ENCODE assay signal across 1 fruit fly cellular context in the genomic region with DNA sequence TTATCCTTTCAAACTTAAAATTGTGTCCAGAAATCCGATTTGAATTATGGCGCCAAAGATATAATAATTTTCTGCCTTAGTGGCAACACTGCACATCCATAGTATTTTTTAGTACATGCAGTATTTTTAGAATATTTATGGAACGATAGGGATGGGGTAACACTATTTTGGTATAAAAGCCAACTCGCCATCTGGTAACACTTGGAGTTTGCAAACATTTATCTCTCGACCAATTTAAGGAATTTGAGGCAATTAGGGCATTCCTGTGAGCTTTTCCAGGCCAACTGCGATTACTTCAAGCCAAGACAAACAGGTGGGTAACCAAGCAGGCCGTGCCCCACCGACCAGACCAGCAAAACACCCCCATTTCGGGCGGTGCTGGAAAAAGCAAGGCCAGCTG.
TF ChIP-seq lines count a peak whose summit lies in the region.

CG5447 (plus strand) TSS at position 190 of the 400 bp plus-strand sequence.

TF ChIP-seq in whole organism, embryonic, 481 proteins besides CTCF, POLR2A, EP300 and RAD21 (continued from another document):
- no peak for TF ChIP-seq psq (GFP tag; optimal IDR thresholded peaks at IDR 0.05; lab: Kevin White, UChicago)
- peak; percentile 22 for TF ChIP-seq CG15514 (GFP tag; optimal IDR thresholded peaks at IDR 0.05; lab: Kevin White, UChicago)
- peak; percentile 53; the same call in 1 of the 2 replicates for TF ChIP-seq MBD-R2 (GFP tag; IDR thresholded peaks at IDR 0.05; lab: Robert Waterston, UW)
- no peak for TF ChIP-seq Abd-B (GFP tag; optimal IDR thresholded peaks at IDR 0.05; lab: Kevin White, UChicago)
- no peak for TF ChIP-seq Usf (GFP tag; optimal IDR thresholded peaks at IDR 0.05; lab: Kevin White, UChicago)
- TF ChIP-seq CG4282 (GFP tag; optimal IDR thresholded peaks at IDR 0.05; lab: Kevin White, UChicago), result no peak
- no peak for TF ChIP-seq CG12299 (tag; optimal IDR thresholded peaks at IDR 0.05; lab: Kevin White, UChicago)
- no peak for TF ChIP-seq CG3065 (GFP tag; optimal IDR thresholded peaks at IDR 0.05; lab: Kevin White, UChicago)
- TF ChIP-seq gfzf (GFP tag; optimal IDR thresholded peaks at IDR 0.05; lab: Kevin White, UChicago), result peak; percentile 87
- no peak for TF ChIP-seq rib (GFP tag; IDR thresholded peaks at IDR 0.05; lab: Robert Waterston, UW)
- no peak for TF ChIP-seq CG7963 (GFP tag; IDR thresholded peaks at IDR 0.05; lab: Robert Waterston, UW; ENCODE audit: partially characterized antibody)
- no peak for TF ChIP-seq CG10959 (GFP tag; IDR thresholded peaks at IDR 0.05; lab: Robert Waterston, UW)
- peak; percentile 59 for TF ChIP-seq CG1603 (tag; optimal IDR thresholded peaks at IDR 0.05; lab: Kevin White, UChicago)
- no peak for TF ChIP-seq CG10431 (GFP tag; optimal IDR thresholded peaks at IDR 0.05; lab: Kevin White, UChicago)
- TF ChIP-seq TFAM (GFP tag; optimal IDR thresholded peaks at IDR 0.05; lab: Kevin White, UChicago), result no peak
- TF ChIP-seq CG17802 (tag; optimal IDR thresholded peaks at IDR 0.05; lab: Kevin White, UChicago), result no peak
- TF ChIP-seq jing (GFP tag; optimal IDR thresholded peaks at IDR 0.05; lab: Kevin White, UChicago), result no peak
- TF ChIP-seq CG13287 (GFP tag; IDR thresholded peaks at IDR 0.05; lab: Robert Waterston, UW; ENCODE audit: partially characterized antibody), result peak; percentile 68
- no peak for TF ChIP-seq mld (GFP tag; IDR thresholded peaks at IDR 0.05; lab: Robert Waterston, UW; ENCODE audit: partially characterized antibody)
- no peak for TF ChIP-seq sr (GFP tag; IDR thresholded peaks at IDR 0.05; lab: Robert Waterston, UW)
- TF ChIP-seq eyg (GFP tag; optimal IDR thresholded peaks at IDR 0.05; lab: Kevin White, UChicago), result no peak
- peak; percentile 22 for TF ChIP-seq CG33213 (GFP tag; optimal IDR thresholded peaks at IDR 0.05; lab: Kevin White, UChicago)
- TF ChIP-seq Rx (GFP tag; IDR thresholded peaks at IDR 0.05; lab: Robert Waterston, UW), result no peak
- no peak for TF ChIP-seq lov (optimal IDR thresholded peaks at IDR 0.05; lab: Kevin White, UChicago)
- no peak for TF ChIP-seq lov (GFP tag; IDR thresholded peaks at IDR 0.05; lab: Robert Waterston, UW)
- peak; percentile 88 for TF ChIP-seq Dp (GFP tag; optimal IDR thresholded peaks at IDR 0.05; lab: Kevin White, UChicago)
- no peak for TF ChIP-seq ems (GFP tag; optimal IDR thresholded peaks at IDR 0.05; lab: Kevin White, UChicago)
- TF ChIP-seq CG5180 (GFP tag; optimal IDR thresholded peaks at IDR 0.05; lab: Kevin White, UChicago), result no peak
- no peak for TF ChIP-seq pfk (GFP tag; optimal IDR thresholded peaks at IDR 0.05; lab: Kevin White, UChicago)
- no peak for TF ChIP-seq Lim3 (GFP tag; IDR thresholded peaks at IDR 0.05; lab: Robert Waterston, UW)
- no peak for TF ChIP-seq CG7786 (GFP tag; optimal IDR thresholded peaks at IDR 0.05; lab: Kevin White, UChicago)
- TF ChIP-seq CG10366 (GFP tag; IDR thresholded peaks at IDR 0.05; lab: Robert Waterston, UW), result no peak
- no peak for TF ChIP-seq odd (GFP tag; optimal IDR thresholded peaks at IDR 0.05; lab: Kevin White, UChicago)
- TF ChIP-seq eve (GFP tag; optimal IDR thresholded peaks at IDR 0.05; lab: Kevin White, UChicago), result no peak
- no peak for TF ChIP-seq Nf-YC (tag; optimal IDR thresholded peaks at IDR 0.05; lab: Kevin White, UChicago)
- TF ChIP-seq CG4617 (GFP tag; optimal IDR thresholded peaks at IDR 0.05; lab: Kevin White, UChicago; ENCODE audit: borderline replicate concordance), result peak; percentile 66
- no peak for TF ChIP-seq CG7839 (tag; optimal IDR thresholded peaks at IDR 0.05; lab: Kevin White, UChicago)
- no peak for TF ChIP-seq C15 (GFP tag; IDR thresholded peaks at IDR 0.05; lab: Robert Waterston, UW)
- no peak for TF ChIP-seq B-H1 (GFP tag; IDR thresholded peaks at IDR 0.05; lab: Robert Waterston, UW)
- peak; percentile 30 for TF ChIP-seq nerfin-1 (tag; optimal IDR thresholded peaks at IDR 0.05; lab: Kevin White, UChicago)
- TF ChIP-seq scrt (GFP tag; optimal IDR thresholded peaks at IDR 0.05; lab: Kevin White, UChicago), result no peak
- peak; percentile 7 for TF ChIP-seq nmo (GFP tag; optimal IDR thresholded peaks at IDR 0.05; lab: Kevin White, UChicago)
- TF ChIP-seq Sin3A (optimal IDR thresholded peaks at IDR 0.05; lab: Kevin White, UChicago), result peak; percentile 15
- TF ChIP-seq Atf3 (GFP tag; optimal IDR thresholded peaks at IDR 0.05; lab: Kevin White, UChicago), result no peak
- TF ChIP-seq CG6813 (GFP tag; optimal IDR thresholded peaks at IDR 0.05; lab: Kevin White, UChicago), result no peak
- TF ChIP-seq ftz-f1 (GFP tag; optimal IDR thresholded peaks at IDR 0.05; lab: Kevin White, UChicago), result no peak
- no peak for TF ChIP-seq CG11504 (tag; optimal IDR thresholded peaks at IDR 0.05; lab: Kevin White, UChicago)
- TF ChIP-seq CG2199 (GFP tag; IDR thresholded peaks at IDR 0.05; lab: Robert Waterston, UW), result no peak
- TF ChIP-seq CG17186 (GFP tag; optimal IDR thresholded peaks at IDR 0.05; lab: Kevin White, UChicago), result no peak
- TF ChIP-seq CG3726 (GFP tag; IDR thresholded peaks at IDR 0.05; lab: Robert Waterston, UW), result no peak
- TF ChIP-seq trh (GFP tag; optimal IDR thresholded peaks at IDR 0.05; lab: Kevin White, UChicago), result no peak
- no peak for TF ChIP-seq CG11695 (GFP tag; IDR thresholded peaks at IDR 0.05; lab: Robert Waterston, UW)
- TF ChIP-seq Dref (GFP tag; IDR thresholded peaks at IDR 0.05; lab: Robert Waterston, UW), result peak; percentile 38; the same call in 1 of the 2 replicates
- TF ChIP-seq gce (GFP tag; IDR thresholded peaks at IDR 0.05; lab: Robert Waterston, UW), result no peak
- peak; percentile 44; the same call in 2 of the 3 replicates for TF ChIP-seq CG34224 (GFP tag; IDR thresholded peaks at IDR 0.05; lab: Robert Waterston, UW; ENCODE audit: partially characterized antibody)
- TF ChIP-seq cato (GFP tag; optimal IDR thresholded peaks at IDR 0.05; lab: Kevin White, UChicago; ENCODE audit: borderline replicate concordance), result no peak
- no peak for TF ChIP-seq lmd (GFP tag; IDR thresholded peaks at IDR 0.05; lab: Robert Waterston, UW)
- no peak for TF ChIP-seq disco-r (GFP tag; optimal IDR thresholded peaks at IDR 0.05; lab: Kevin White, UChicago)
- TF ChIP-seq dati (GFP tag; IDR thresholded peaks at IDR 0.05; lab: Robert Waterston, UW), result no peak
- peak; percentile 40; the same call in 2 of the 4 replicates for TF ChIP-seq Dll (GFP tag; IDR thresholded peaks at IDR 0.05; lab: Robert Waterston, UW; ENCODE audit: partially characterized antibody)
- no peak for TF ChIP-seq zen (tag; optimal IDR thresholded peaks at IDR 0.05; lab: Kevin White, UChicago)
- no peak for TF ChIP-seq CG8924 (tag; optimal IDR thresholded peaks at IDR 0.05; lab: Kevin White, UChicago)
- TF ChIP-seq oc (tag; optimal IDR thresholded peaks at IDR 0.05; lab: Kevin White, UChicago), result no peak
- no peak for TF ChIP-seq seq (GFP tag; IDR thresholded peaks at IDR 0.05; lab: Robert Waterston, UW)
- no peak for TF ChIP-seq Sox100B (GFP tag; optimal IDR thresholded peaks at IDR 0.05; lab: Kevin White, UChicago)
- TF ChIP-seq CG14860 (GFP tag; IDR thresholded peaks at IDR 0.05; lab: Robert Waterston, UW; ENCODE audit: partially characterized antibody), result no peak
- TF ChIP-seq Ssrp (tag; optimal IDR thresholded peaks at IDR 0.05; lab: Kevin White, UChicago), result no peak
- no peak for TF ChIP-seq Dbx (GFP tag; IDR thresholded peaks at IDR 0.05; lab: Robert Waterston, UW)
- TF ChIP-seq CG7556 (GFP tag; optimal IDR thresholded peaks at IDR 0.05; lab: Kevin White, UChicago), result no peak
- no peak for TF ChIP-seq CG17359 (tag; optimal IDR thresholded peaks at IDR 0.05; lab: Kevin White, UChicago)
- TF ChIP-seq stwl (tag; optimal IDR thresholded peaks at IDR 0.05; lab: Kevin White, UChicago), result peak; percentile 91
- TF ChIP-seq tx (GFP tag; optimal IDR thresholded peaks at IDR 0.05; lab: Kevin White, UChicago), result peak; percentile 24
- TF ChIP-seq gro (GFP tag; optimal IDR thresholded peaks at IDR 0.05; lab: Kevin White, UChicago), result peak; percentile 16
- TF ChIP-seq CG1792 (GFP tag; optimal IDR thresholded peaks at IDR 0.05; lab: Kevin White, UChicago), result no peak
- no peak for TF ChIP-seq wek (GFP tag; optimal IDR thresholded peaks at IDR 0.05; lab: Kevin White, UChicago)
- no peak for TF ChIP-seq Eip74EF (GFP tag; optimal IDR thresholded peaks at IDR 0.05; lab: Kevin White, UChicago)
- TF ChIP-seq nom (GFP tag; optimal IDR thresholded peaks at IDR 0.05; lab: Kevin White, UChicago), result no peak
- no peak for TF ChIP-seq CG12769 (tag; optimal IDR thresholded peaks at IDR 0.05; lab: Kevin White, UChicago)
- peak; percentile 18 for TF ChIP-seq HmgD (GFP tag; optimal IDR thresholded peaks at IDR 0.05; lab: Kevin White, UChicago)
- no peak for TF ChIP-seq CG3838 (GFP tag; optimal IDR thresholded peaks at IDR 0.05; lab: Kevin White, UChicago)
- TF ChIP-seq sd (tag; optimal IDR thresholded peaks at IDR 0.05; lab: Kevin White, UChicago), result peak; percentile 79
- peak; percentile 15 for TF ChIP-seq Sry-δ (GFP tag; optimal IDR thresholded peaks at IDR 0.05; lab: Kevin White, UChicago)
- TF ChIP-seq bbx (GFP tag; IDR thresholded peaks at IDR 0.05; lab: Robert Waterston, UW; ENCODE audit: partially characterized antibody), result no peak; the same call in 1 of the 2 replicates
- no peak for TF ChIP-seq aop (GFP tag; IDR thresholded peaks at IDR 0.05; lab: Robert Waterston, UW)
- no peak for TF ChIP-seq chm (GFP tag; IDR thresholded peaks at IDR 0.05; lab: Robert Waterston, UW)
- no peak for TF ChIP-seq Blimp-1 (GFP tag; optimal IDR thresholded peaks at IDR 0.05; lab: Kevin White, UChicago)
- TF ChIP-seq luna (GFP tag; optimal IDR thresholded peaks at IDR 0.05; lab: Kevin White, UChicago), result no peak
